Fruit fly (Drosophila melanogaster) whole organism, embryonic: Measurements from ENCODE around the gene Nopp140.

Experiments used
- Aef1 ChIP-seq: fragments of 200-800 bp; sonication (Bioruptor generic); IDR thresholded peaks from 3 replicates; pipeline ENCODE4 v1.3.6; 2022; ENCODE audit warnings: missing biosample characterization, missing genetic modification characterization
- Atf-2 ChIP-seq: fragments of 200-800 bp; sonication (Bioruptor generic); optimal IDR thresholded peaks from 2 replicates; lab custom pipeline; 2016; ENCODE audit warnings: missing biosample characterization, missing genetic modification characterization
- Atf6 ChIP-seq: fragments of 200-800 bp; sonication (Bioruptor generic); IDR thresholded peaks from 2 replicates; pipeline ENCODE4 v1.3.6; 2022; ENCODE audit warnings: missing biosample characterization, missing genetic modification characterization
- BEAF-32 ChIP-seq: fragments of 200-800 bp; sonication (Bioruptor generic); optimal IDR thresholded peaks from 3 replicates; lab custom pipeline; 2017; ENCODE audit warnings: missing biosample characterization, missing genetic modification characterization, mild to moderate bottlenecking, moderate library complexity, missing genetic modification reagents
- Bteb2 ChIP-seq: fragments of 200-800 bp; sonication (Bioruptor generic); optimal IDR thresholded peaks from 2 replicates; lab custom pipeline; 2016; ENCODE audit warnings: missing biosample characterization, missing genetic modification characterization
- CG10209 ChIP-seq: fragments of 200-800 bp; sonication (Bioruptor generic); optimal IDR thresholded peaks from 3 replicates; lab custom pipeline; 2017; ENCODE audit warnings: missing biosample characterization, mild to moderate bottlenecking, missing genetic modification characterization, missing genetic modification reagents
- CG10979 ChIP-seq: fragments of 200-800 bp; sonication (Bioruptor generic); optimal IDR thresholded peaks from 2 replicates; lab custom pipeline; 2018; ENCODE audit warnings: missing biosample characterization, mild to moderate bottlenecking, missing genetic modification characterization, moderate library complexity
- CG12104 ChIP-seq: fragments of 200-800 bp; sonication (Bioruptor generic); optimal IDR thresholded peaks from 3 replicates; lab custom pipeline; 2016; ENCODE audit warnings: missing biosample characterization, missing genetic modification characterization
- CG13296 ChIP-seq: fragments of 200-800 bp; sonication (Bioruptor generic); optimal IDR thresholded peaks from 3 replicates; lab custom pipeline; 2018; ENCODE audit warnings: missing biosample characterization, mild to moderate bottlenecking, missing genetic modification characterization
- CG16863 ChIP-seq: fragments of 200-800 bp; sonication (Bioruptor generic); optimal IDR thresholded peaks from 3 replicates; lab custom pipeline; 2016; ENCODE audit warnings: missing biosample characterization, missing genetic modification characterization
- CG18262 ChIP-seq: fragments of 200-800 bp; optimal IDR thresholded peaks from 3 replicates; lab custom pipeline; 2019; ENCODE audit warnings: missing biosample characterization, mild to moderate bottlenecking, missing genetic modification characterization, moderate library complexity
- CG18476 ChIP-seq: fragments of 200-800 bp; sonication (Bioruptor generic); optimal IDR thresholded peaks from 2 replicates; lab custom pipeline; 2016; ENCODE audit warnings: missing biosample characterization, mild to moderate bottlenecking, missing genetic modification characterization
- CG2120 ChIP-seq: fragments of 200-800 bp; sonication (Bioruptor generic); optimal IDR thresholded peaks from 3 replicates; lab custom pipeline; 2016; ENCODE audit warnings: missing biosample characterization, missing genetic modification characterization
- CG2199 ChIP-seq: fragments of 200-800 bp; sonication (Bioruptor generic); IDR thresholded peaks from 3 replicates; pipeline ENCODE4 v1.3.6; 2022; ENCODE audit warnings: missing biosample characterization, missing genetic modification characterization
- CG3163 ChIP-seq: fragments of 200-800 bp; sonication (Bioruptor generic); optimal IDR thresholded peaks from 3 replicates; lab custom pipeline; 2016; ENCODE audit warnings: missing biosample characterization, missing genetic modification characterization
- CG32532 ChIP-seq: fragments of 200-800 bp; sonication (Bioruptor generic); IDR thresholded peaks from 2 replicates; pipeline ENCODE4 v1.3.6; 2022; ENCODE audit warnings: missing biosample characterization, missing genetic modification characterization
- CG33213 ChIP-seq: fragments of 200-800 bp; sonication (Bioruptor generic); optimal IDR thresholded peaks from 3 replicates; lab custom pipeline; 2016; ENCODE audit warnings: missing biosample characterization, missing genetic modification characterization
- CG34376 ChIP-seq: fragments of 200-800 bp; sonication (Bioruptor generic); optimal IDR thresholded peaks from 2 replicates; lab custom pipeline; 2018; ENCODE audit warnings: missing biosample characterization, mild to moderate bottlenecking, missing genetic modification characterization
- CG3726 ChIP-seq: fragments of 200-800 bp; sonication (Bioruptor generic); IDR thresholded peaks from 3 replicates; pipeline ENCODE4, ENCODE4 v1.3.6; 2022; ENCODE audit warnings: missing biosample characterization, missing genetic modification characterization
- CG4730 ChIP-seq: fragments of 200-800 bp; sonication (Bioruptor generic); IDR thresholded peaks from 2 replicates; pipeline ENCODE4 v1.3.6; 2022; ENCODE audit warnings: missing biosample characterization, missing genetic modification characterization
- CG6175 ChIP-seq: fragments of 200-800 bp; sonication (Bioruptor generic); IDR thresholded peaks from 3 replicates; pipeline ENCODE4 v1.3.6; 2022; ENCODE audit warnings: missing biosample characterization, missing genetic modification characterization
- CG6254 ChIP-seq: fragments of 200-800 bp; sonication (Bioruptor generic); optimal IDR thresholded peaks from 3 replicates; lab custom pipeline; 2017; ENCODE audit warnings: mild to moderate bottlenecking, missing biosample characterization, missing genetic modification reagents, missing genetic modification characterization
- CG7372 ChIP-seq: fragments of 200-800 bp; sonication (Bioruptor generic); IDR thresholded peaks from 2 replicates; pipeline ENCODE4 v1.3.6; 2022; ENCODE audit warnings: missing biosample characterization, missing genetic modification characterization
- CG7839 ChIP-seq: fragments of 200-800 bp; sonication (Bioruptor generic); optimal IDR thresholded peaks from 3 replicates; lab custom pipeline; 2018; ENCODE audit warnings: missing biosample characterization, mild to moderate bottlenecking, missing genetic modification characterization, moderate library complexity
- CHES-1-like ChIP-seq: fragments of 200-800 bp; sonication (Bioruptor generic); optimal IDR thresholded peaks from 2 replicates; lab custom pipeline; 2016; ENCODE audit warnings: missing biosample characterization, missing genetic modification characterization
- Dad ChIP-seq: fragments of 200-800 bp; sonication (Bioruptor generic); optimal IDR thresholded peaks from 3 replicates; lab custom pipeline; 2016; ENCODE audit warnings: missing biosample characterization, missing genetic modification characterization
- E2f1 ChIP-seq: fragments of 200-800 bp; sonication (Bioruptor generic); IDR thresholded peaks from 2 replicates; pipeline ENCODE4 v1.3.6; 2022; ENCODE audit warnings: missing biosample characterization, missing genetic modification characterization
- Fer3 ChIP-seq: fragments of 200-800 bp; sonication (Bioruptor generic); optimal IDR thresholded peaks from 2 replicates; lab custom pipeline; 2018; ENCODE audit warnings: missing biosample characterization, mild to moderate bottlenecking, missing genetic modification characterization, moderate library complexity
- Gsc ChIP-seq: fragments of 200-800 bp; sonication (Bioruptor generic); IDR thresholded peaks from 2 replicates; pipeline ENCODE4 v1.3.6; 2022; ENCODE audit warnings: missing biosample characterization, missing genetic modification characterization
- Gug ChIP-seq: fragments of 200-800 bp; sonication (Bioruptor generic); IDR thresholded peaks from 4 replicates; pipeline ENCODE4 v1.3.6; 2022; ENCODE audit warnings: missing biosample characterization, missing genetic modification characterization
- HHEX ChIP-seq: fragments of 200-800 bp; sonication (Bioruptor generic); optimal IDR thresholded peaks from 3 replicates; lab custom pipeline; 2017; ENCODE audit warnings: missing biosample characterization, mild to moderate bottlenecking, missing genetic modification characterization, missing genetic modification reagents
- Hr51 ChIP-seq, 2 experiments: fragments of 200-800 bp; sonication (Bioruptor generic); optimal IDR thresholded peaks; 2 replicates in 1 of 2; 3 replicates in 1 of 2; lab custom pipeline; 2016 to 2018; ENCODE audit warnings: missing biosample characterization in 2 of 2, missing genetic modification characterization in 2 of 2, mild to moderate bottlenecking in 1 of 2, moderate library complexity in 1 of 2
- Meics ChIP-seq: fragments of 200-800 bp; sonication (Bioruptor generic); optimal IDR thresholded peaks from 2 replicates; lab custom pipeline; 2017; ENCODE audit warnings: missing biosample characterization, mild to moderate bottlenecking, missing genetic modification characterization
- NfI ChIP-seq: fragments of 200-800 bp; sonication (Bioruptor generic); optimal IDR thresholded peaks from 3 replicates; lab custom pipeline; 2018; ENCODE audit warnings: missing biosample characterization, mild to moderate bottlenecking, missing genetic modification characterization, moderate library complexity
- Sox102F ChIP-seq: fragments of 200-800 bp; sonication (Bioruptor generic); optimal IDR thresholded peaks from 2 replicates; lab custom pipeline; 2018; ENCODE audit warnings: missing biosample characterization, mild to moderate bottlenecking, missing genetic modification characterization, moderate library complexity
- Usf ChIP-seq: fragments of 200-800 bp; sonication (Bioruptor generic); optimal IDR thresholded peaks from 2 replicates; lab custom pipeline; 2017; ENCODE audit warnings: missing genotype, missing biosample characterization, missing genetic modification characterization
- YL-1 ChIP-seq: fragments of 200-800 bp; sonication (Bioruptor generic); optimal IDR thresholded peaks from 3 replicates; lab custom pipeline; 2017; ENCODE audit warnings: missing biosample characterization, mild to moderate bottlenecking, missing genetic modification characterization
- ash1 ChIP-seq: fragments of 200-800 bp; sonication (Bioruptor generic); optimal IDR thresholded peaks from 2 replicates; lab custom pipeline; 2018; ENCODE audit warnings: missing biosample characterization, mild to moderate bottlenecking, missing genetic modification characterization
- dysf ChIP-seq: fragments of 200-800 bp; sonication (Bioruptor generic); IDR thresholded peaks from 3 replicates; pipeline ENCODE4 v1.3.6; 2022; ENCODE audit warnings: missing biosample characterization, missing genetic modification characterization
- gcm2 ChIP-seq: fragments of 200-800 bp; sonication (Bioruptor generic); optimal IDR thresholded peaks from 2 replicates; lab custom pipeline; 2016; ENCODE audit warnings: missing biosample characterization, missing genetic modification characterization
- hbn ChIP-seq: fragments of 200-800 bp; sonication (Bioruptor generic); IDR thresholded peaks from 2 replicates; pipeline ENCODE4 v1.3.6; 2022; ENCODE audit warnings: missing biosample characterization, missing genetic modification characterization; ENCODE audit not compliant: partially characterized antibody
- kah ChIP-seq: fragments of 200-800 bp; sonication (Bioruptor generic); optimal IDR thresholded peaks from 2 replicates; lab custom pipeline; 2018; ENCODE audit warnings: missing biosample characterization, mild to moderate bottlenecking, missing genetic modification characterization
- nerfin-2 ChIP-seq: fragments of 200-800 bp; sonication (Bioruptor generic); IDR thresholded peaks from 2 replicates; pipeline ENCODE4 v1.3.6; 2022; ENCODE audit warnings: missing biosample characterization, missing genetic modification characterization; ENCODE audit not compliant: partially characterized antibody
- oc ChIP-seq: fragments of 200-800 bp; sonication (Bioruptor generic); optimal IDR thresholded peaks from 2 replicates; lab custom pipeline; 2018; ENCODE audit warnings: missing biosample characterization, mild to moderate bottlenecking, missing genetic modification characterization, moderate library complexity
- pzg ChIP-seq: fragments of 200-800 bp; sonication (Bioruptor generic); optimal IDR thresholded peaks from 3 replicates; lab custom pipeline; 2018; ENCODE audit warnings: missing biosample characterization, mild to moderate bottlenecking, missing genetic modification characterization, moderate library complexity
- ranshi ChIP-seq: fragments of 200-800 bp; sonication (Bioruptor generic); IDR thresholded peaks from 2 replicates; pipeline ENCODE4 v1.3.6; 2022; ENCODE audit warnings: missing biosample characterization, missing genetic modification characterization
- rib ChIP-seq: fragments of 200-800 bp; sonication (Bioruptor generic); IDR thresholded peaks from 2 replicates; pipeline ENCODE4 v1.3.6; 2022; ENCODE audit warnings: missing biosample characterization, missing genetic modification characterization
- sug ChIP-seq: fragments of 200-800 bp; optimal IDR thresholded peaks from 2 replicates; lab custom pipeline; 2019; ENCODE audit warnings: missing biosample characterization, mild to moderate bottlenecking, missing genetic modification characterization, moderate library complexity
- tx ChIP-seq: fragments of 200-800 bp; sonication (Bioruptor generic); optimal IDR thresholded peaks from 2 replicates; lab custom pipeline; 2016; ENCODE audit warnings: missing biosample characterization, missing genetic modification characterization
- zen2 ChIP-seq: fragments of 200-800 bp; sonication (Bioruptor generic); IDR thresholded peaks from 3 replicates; pipeline ENCODE4 v1.3.6; 2022; ENCODE audit warnings: missing biosample characterization, missing genetic modification characterization; ENCODE audit not compliant: partially characterized antibody

Gene Nopp140

dm6 chr3L:21828177-21828589 is 4.4 kb upstream of the Nopp140 start, which contains the start of gene CG32448 (continued):
- peak; percentile 60 for TF ChIP-seq Meics (GFP tag; lab: Kevin White, UChicago)
- peak; percentile 61 for TF ChIP-seq tx (GFP tag; lab: Kevin White, UChicago)
- TF ChIP-seq gcm2 (GFP tag; lab: Kevin White, UChicago): no peak
- TF ChIP-seq YL-1 (GFP tag; lab: Kevin White, UChicago): no peak
- TF ChIP-seq CG33213 (GFP tag; lab: Kevin White, UChicago): peak; percentile 19
- TF ChIP-seq CG2120 (GFP tag; lab: Kevin White, UChicago): peak; percentile 84
- TF ChIP-seq Aef1 (GFP tag; lab: Robert Waterston, UW): peak; percentile 38; the same call in 1 of the 3 replicates
- TF ChIP-seq E2f1 (GFP tag; lab: Robert Waterston, UW): peak; percentile 74
- peak; percentile 38 for TF ChIP-seq CG16863 (GFP tag; lab: Kevin White, UChicago)
- TF ChIP-seq CG3726: no peak; the same call in 2 of the 3 replicates
- TF ChIP-seq nerfin-2 (GFP tag; lab: Robert Waterston, UW): no peak
- TF ChIP-seq CG6254: no peak
- peak; percentile 82 for TF ChIP-seq Gug (GFP tag; lab: Robert Waterston, UW)
- peak; percentile 48 for TF ChIP-seq pzg
- TF ChIP-seq hbn (GFP tag; lab: Robert Waterston, UW): no peak
- peak; percentile 57; the same call in 1 of the 2 replicates for TF ChIP-seq CG7372
- TF ChIP-seq CG32532 (GFP tag; lab: Robert Waterston, UW): peak; percentile 76
- TF ChIP-seq zen2 (GFP tag; lab: Robert Waterston, UW): no peak
- TF ChIP-seq Gsc (GFP tag; lab: Robert Waterston, UW): no peak
- peak; percentile 51 for TF ChIP-seq Bteb2 (GFP tag; lab: Kevin White, UChicago)
- peak; percentile 52 for TF ChIP-seq CG18262
- TF ChIP-seq rib (GFP tag; lab: Robert Waterston, UW): no peak
- TF ChIP-seq dysf: peak; percentile 80
- TF ChIP-seq ash1: no peak
- TF ChIP-seq ranshi (GFP tag; lab: Robert Waterston, UW): peak; percentile 71
- peak; percentile 40 to 67 for TF ChIP-seq Hr51 (GFP tag; optimal IDR thresholded peaks at IDR 0.05; lab: Kevin White, UChicago)
- TF ChIP-seq Fer3 (tag; lab: Kevin White, UChicago): peak; percentile 34
- no peak for TF ChIP-seq CG12104 (GFP tag; lab: Kevin White, UChicago)
- TF ChIP-seq CG13296 (GFP tag; lab: Kevin White, UChicago): no peak
- peak; percentile 54 for TF ChIP-seq Sox102F (GFP tag; lab: Kevin White, UChicago)
- peak; percentile 37 for TF ChIP-seq kah
- peak; percentile 56 for TF ChIP-seq oc (tag; lab: Kevin White, UChicago)
- peak; percentile 49 for TF ChIP-seq Atf-2
- peak; percentile 56 for TF ChIP-seq NfI (GFP tag; lab: Kevin White, UChicago)
- TF ChIP-seq CG18476 (GFP tag; lab: Kevin White, UChicago): peak; percentile 45
- TF ChIP-seq BEAF-32 (GFP tag; lab: Kevin White, UChicago): peak; percentile 9
- peak; percentile 30 for TF ChIP-seq HHEX
- TF ChIP-seq CG4730 (GFP tag; lab: Robert Waterston, UW): 0 out of 2 replicates have a peak, but pooled peaks have one; percentile 16
- TF ChIP-seq Dad (GFP tag; lab: Kevin White, UChicago): peak; percentile 34
- TF ChIP-seq CG3163: peak; percentile 14
- TF ChIP-seq Atf6 (GFP tag; lab: Robert Waterston, UW): peak; percentile 67
- TF ChIP-seq CG34376 (GFP tag; lab: Kevin White, UChicago): no peak
- peak; percentile 21 for TF ChIP-seq sug (tag; lab: Kevin White, UChicago)
- TF ChIP-seq CG10979 (tag; lab: Kevin White, UChicago): peak; percentile 44
- peak; percentile 62 for TF ChIP-seq CG7839
- TF ChIP-seq CHES-1-like (GFP tag; lab: Kevin White, UChicago): peak; percentile 64
- TF ChIP-seq Usf (GFP tag; lab: Kevin White, UChicago): no peak
- peak; percentile 57 for TF ChIP-seq CG10209 (GFP tag; lab: Kevin White, UChicago)
- TF ChIP-seq CG6175 (GFP tag; lab: Robert Waterston, UW): no peak; the same call in 2 of the 3 replicates
- TF ChIP-seq CG2199 (GFP tag; lab: Robert Waterston, UW): peak; percentile 78; the same call in 1 of the 3 replicates
